Worm (Caenorhabditis elegans): ENCODE data around the gene amt-1.

Gene amt-1

ce11 chrX:4571137-4571536, at the start of gene amt-1:
TSS of gene amt-1 (plus strand) at chrX:4571437.
- no peak for TF ChIP-seq unc-62 (GFP tag; optimal IDR thresholded peaks at IDR 0.05)

- TF ChIP-seq unc-62 (GFP tag; optimal IDR thresholded peaks at IDR 0.05), result no peak
These were observed 49.1 kb upstream of the amt-1 start, which contains the start of gene C07A12.7 for ce11 chrX:4521837-4522816. TSS of gene C07A12.7 (minus strand) at chrX:4522144.

ce11 chrX:4523315-4523714, 47.9 kb upstream of the amt-1 start:
- TF ChIP-seq unc-62 (GFP tag; optimal IDR thresholded peaks at IDR 0.05), result no peak

ce11 chrX:4523887-4524350, 47.3 kb upstream of the amt-1 start, which contains the start of gene pdi-2:
TSS of gene pdi-2 (plus strand) at chrX:4524155.
- TF ChIP-seq unc-62 (GFP tag; optimal IDR thresholded peaks at IDR 0.05), result no peak

- no peak for TF ChIP-seq unc-62 (GFP tag; optimal IDR thresholded peaks at IDR 0.05)
These were observed 46.4 kb upstream of the amt-1 start for ce11 chrX:4524844-4525243.

- no peak for TF ChIP-seq unc-62 (GFP tag; optimal IDR thresholded peaks at IDR 0.05)
These were observed 44.8 kb upstream of the amt-1 start for ce11 chrX:4526412-4526811.

ce11 chrX:4528905-4529304, 42.3 kb upstream of the amt-1 start:
- no peak for TF ChIP-seq unc-62 (GFP tag; optimal IDR thresholded peaks at IDR 0.05)

- no peak for TF ChIP-seq unc-62 (GFP tag; optimal IDR thresholded peaks at IDR 0.05)
These were observed 40.7 kb upstream of the amt-1 start for ce11 chrX:4530426-4531044.

ce11 chrX:4532160-4532741, 39.0 kb upstream of the amt-1 start, which contains the start of gene nhr-35:
TSS of gene nhr-35 (plus strand) at chrX:4532691.
- TF ChIP-seq unc-62 (GFP tag; optimal IDR thresholded peaks at IDR 0.05), result no peak

- TF ChIP-seq unc-62 (GFP tag; optimal IDR thresholded peaks at IDR 0.05), result no peak
These were observed 37.1 kb upstream of the amt-1 start for ce11 chrX:4534112-4534511.

- no peak for TF ChIP-seq unc-62 (GFP tag; optimal IDR thresholded peaks at IDR 0.05)
These were observed 26.7 kb upstream of the amt-1 start, which contains the start of gene C07A12.2 for ce11 chrX:4544543-4544942. TSS of gene C07A12.2 (plus strand) at chrX:4544843.

- no peak for TF ChIP-seq unc-62 (GFP tag; optimal IDR thresholded peaks at IDR 0.05)
These were observed 22.3 kb upstream of the amt-1 start for ce11 chrX:4548929-4549328.

ce11 chrX:4549853-4550596, 21.2 kb upstream of the amt-1 start, which contains the start of gene C07A12.18:
TSS of gene C07A12.18 (minus strand) at chrX:4549903.
- no peak for TF ChIP-seq unc-62 (GFP tag; optimal IDR thresholded peaks at IDR 0.05)

ce11 chrX:4550987-4551386, 20.2 kb upstream of the amt-1 start:
- no peak for TF ChIP-seq unc-62 (GFP tag; optimal IDR thresholded peaks at IDR 0.05)

- no peak for TF ChIP-seq unc-62 (GFP tag; optimal IDR thresholded peaks at IDR 0.05)
These were observed 18.2 kb upstream of the amt-1 start for ce11 chrX:4553033-4553432.

Data from whole organism, dauer.